Fruit fly (Drosophila melanogaster) whole organism, embryonic: ENCODE results near the gene fz3.

Experiments
- Ada2b ChIP-seq: fragments of 200-800 bp; sonication (Bioruptor generic); IDR thresholded peaks from 2 replicates; pipeline ENCODE4 v1.3.6; 2022; ENCODE audit warnings: missing biosample characterization, missing genetic modification characterization
- CG11696 ChIP-seq: fragments of 200-800 bp; sonication (Bioruptor generic); IDR thresholded peaks from 2 replicates; pipeline ENCODE4 v1.3.6; 2022; ENCODE audit warnings: missing biosample characterization, missing genetic modification characterization
- CG12236 ChIP-seq: fragments of 200-800 bp; sonication (Bioruptor generic); optimal IDR thresholded peaks from 2 replicates; lab custom pipeline; 2016; ENCODE audit warnings: missing biosample characterization, missing genetic modification characterization
- CG12299 ChIP-seq: fragments of 200-800 bp; sonication (Bioruptor generic); optimal IDR thresholded peaks from 2 replicates; lab custom pipeline; 2018; ENCODE audit warnings: missing biosample characterization, mild to moderate bottlenecking, missing genetic modification characterization
- CG13624 ChIP-seq: fragments of 200-800 bp; sonication (Bioruptor generic); optimal IDR thresholded peaks from 2 replicates; lab custom pipeline; 2016; ENCODE audit warnings: missing biosample characterization, missing genetic modification characterization
- CG13894 ChIP-seq: fragments of 200-800 bp; sonication (Bioruptor generic); optimal IDR thresholded peaks from 3 replicates; lab custom pipeline; 2018; ENCODE audit warnings: missing biosample characterization, mild to moderate bottlenecking, missing genetic modification characterization, moderate library complexity
- CG14014 ChIP-seq: fragments of 200-800 bp; sonication (Bioruptor generic); IDR thresholded peaks from 2 replicates; pipeline ENCODE4 v1.3.6; 2022; ENCODE audit warnings: missing biosample characterization, missing genetic modification characterization
- CG15514 ChIP-seq: fragments of 200-800 bp; sonication (Bioruptor generic); optimal IDR thresholded peaks from 3 replicates; lab custom pipeline; 2017; ENCODE audit warnings: missing biosample characterization, missing genetic modification characterization, mild to moderate bottlenecking, moderate library complexity, missing genetic modification reagents
- CG17361 ChIP-seq: fragments of 200-800 bp; sonication (Bioruptor generic); IDR thresholded peaks from 3 replicates; pipeline ENCODE4 v1.3.6; 2022; ENCODE audit warnings: missing biosample characterization, missing genetic modification characterization
- CG17568 ChIP-seq: fragments of 200-800 bp; sonication (Bioruptor generic); optimal IDR thresholded peaks from 2 replicates; lab custom pipeline; 2018; ENCODE audit warnings: missing biosample characterization, mild to moderate bottlenecking, missing genetic modification characterization, moderate library complexity
- CG17912 ChIP-seq: fragments of 200-800 bp; sonication (Bioruptor generic); optimal IDR thresholded peaks from 2 replicates; lab custom pipeline; 2018; ENCODE audit warnings: missing biosample characterization, mild to moderate bottlenecking, missing genetic modification characterization
- CG18262 ChIP-seq: fragments of 200-800 bp; optimal IDR thresholded peaks from 3 replicates; lab custom pipeline; 2019; ENCODE audit warnings: missing biosample characterization, mild to moderate bottlenecking, missing genetic modification characterization, moderate library complexity
- CG30020 ChIP-seq: fragments of 200-800 bp; optimal IDR thresholded peaks from 2 replicates; lab custom pipeline; 2019; ENCODE audit warnings: missing biosample characterization, mild to moderate bottlenecking, missing genetic modification characterization, moderate library complexity
- CG32767 ChIP-seq: fragments of 200-800 bp; sonication (Bioruptor generic); IDR thresholded peaks from 2 replicates; pipeline ENCODE4 v1.3.6; 2022; ENCODE audit warnings: missing biosample characterization, missing genetic modification characterization
- CG3281 ChIP-seq: fragments of 200-800 bp; sonication (Bioruptor generic); optimal IDR thresholded peaks from 3 replicates; lab custom pipeline; 2017; ENCODE audit warnings: missing biosample characterization, mild to moderate bottlenecking, missing genetic modification characterization
- CG43689 ChIP-seq: fragments of 200-800 bp; sonication (Bioruptor generic); IDR thresholded peaks from 2 replicates; pipeline ENCODE4 v1.3.6; 2022; ENCODE audit warnings: missing biosample characterization, missing genetic modification characterization
- CG4707 ChIP-seq: fragments of 200-800 bp; sonication (Bioruptor generic); optimal IDR thresholded peaks from 2 replicates; lab custom pipeline; 2018; ENCODE audit warnings: missing biosample characterization, mild to moderate bottlenecking, missing genetic modification characterization, moderate library complexity
- CG7372 ChIP-seq: fragments of 200-800 bp; sonication (Bioruptor generic); IDR thresholded peaks from 2 replicates; pipeline ENCODE4 v1.3.6; 2022; ENCODE audit warnings: missing biosample characterization, missing genetic modification characterization
- CG8478 ChIP-seq: fragments of >200 bp; optimal IDR thresholded peaks from 2 replicates; lab custom pipeline; 2018
- CG9797 ChIP-seq: fragments of 200-800 bp; sonication (Bioruptor generic); optimal IDR thresholded peaks from 3 replicates; lab custom pipeline; 2018; ENCODE audit warnings: missing biosample characterization, mild to moderate bottlenecking, missing genetic modification characterization
- CoRest ChIP-seq: fragments of 200-800 bp; sonication (Bioruptor generic); optimal IDR thresholded peaks from 3 replicates; lab custom pipeline; 2018; ENCODE audit warnings: missing biosample characterization, mild to moderate bottlenecking, missing genetic modification characterization, moderate library complexity
- Gug ChIP-seq: fragments of 200-800 bp; sonication (Bioruptor generic); IDR thresholded peaks from 4 replicates; pipeline ENCODE4 v1.3.6; 2022; ENCODE audit warnings: missing biosample characterization, missing genetic modification characterization
- H2.0 ChIP-seq: fragments of 200-800 bp; sonication (Bioruptor generic); IDR thresholded peaks from 2 replicates; pipeline ENCODE4 v1.3.6; 2022; ENCODE audit warnings: missing biosample characterization, missing genetic modification characterization
- Hr51 ChIP-seq, 2 experiments: fragments of 200-800 bp; sonication (Bioruptor generic); optimal IDR thresholded peaks; 2 replicates in 1 of 2; 3 replicates in 1 of 2; lab custom pipeline; 2016 to 2018; ENCODE audit warnings: missing biosample characterization in 2 of 2, missing genetic modification characterization in 2 of 2, mild to moderate bottlenecking in 1 of 2, moderate library complexity in 1 of 2
- Mad ChIP-seq: fragments of 200-800 bp; sonication (Bioruptor generic); optimal IDR thresholded peaks from 2 replicates; lab custom pipeline; 2016; ENCODE audit warnings: missing biosample characterization, missing genetic modification characterization
- Med ChIP-seq: fragments of 200-800 bp; sonication (Bioruptor generic); peaks from one replicate; lab custom pipeline; 2016; ENCODE audit warnings: missing biosample characterization, missing genetic modification characterization, mild to moderate bottlenecking, inconsistent platforms, moderate library complexity
- NC2α ChIP-seq: fragments of 200-800 bp; sonication (Bioruptor generic); optimal IDR thresholded peaks from 2 replicates; lab custom pipeline; 2016; ENCODE audit warnings: missing biosample characterization, missing genetic modification characterization
- Trl ChIP-seq, 3 experiments: fragments of >200 bp in 2 of 3; fragments of 200-800 bp in 1 of 3; sonication (Bioruptor generic) in 1 of 3; optimal IDR thresholded peaks; 2 replicates in 1 of 3; 3 replicates in 2 of 3; lab custom pipeline; 2016 to 2017; ENCODE audit warnings: missing biosample characterization in 1 of 3, missing genetic modification characterization in 1 of 3
- YL-1 ChIP-seq: fragments of 200-800 bp; sonication (Bioruptor generic); optimal IDR thresholded peaks from 3 replicates; lab custom pipeline; 2017; ENCODE audit warnings: missing biosample characterization, mild to moderate bottlenecking, missing genetic modification characterization
- amos ChIP-seq: fragments of 200-800 bp; sonication (Bioruptor generic); IDR thresholded peaks from 2 replicates; pipeline ENCODE4 v1.3.6; 2022; ENCODE audit warnings: missing biosample characterization, missing genetic modification characterization; ENCODE audit not compliant: partially characterized antibody
- ara ChIP-seq: fragments of 200-800 bp; sonication (Bioruptor generic); IDR thresholded peaks from 2 replicates; pipeline ENCODE4 v1.3.6; 2022; ENCODE audit warnings: missing biosample characterization, missing genetic modification characterization
- bowl ChIP-seq: fragments of 200-800 bp; sonication (Bioruptor generic); IDR thresholded peaks from 2 replicates; pipeline ENCODE4 v1.3.6; 2022; ENCODE audit warnings: missing biosample characterization, missing genetic modification characterization
- chn ChIP-seq: fragments of 200-800 bp; sonication (Bioruptor generic); optimal IDR thresholded peaks from 2 replicates; lab custom pipeline; 2016; ENCODE audit warnings: missing biosample characterization, missing genetic modification characterization
- dimm ChIP-seq: fragments of 200-800 bp; sonication (Bioruptor generic); IDR thresholded peaks from 2 replicates; pipeline ENCODE4 v1.3.6; 2022; ENCODE audit warnings: missing biosample characterization, missing genetic modification characterization
- dmrt11E ChIP-seq: fragments of 200-800 bp; sonication (Bioruptor generic); optimal IDR thresholded peaks from 3 replicates; lab custom pipeline; 2018; ENCODE audit warnings: missing biosample characterization, mild to moderate bottlenecking, missing genetic modification characterization, moderate library complexity
- esg ChIP-seq: fragments of 200-800 bp; sonication (Bioruptor generic); conservative IDR thresholded peaks from 2 replicates; pipeline ENCODE4 v1.3.6; 2022; ENCODE audit warnings: missing biosample characterization, missing genetic modification characterization
- ftz-f1 ChIP-seq: fragments of 200-800 bp; sonication (Bioruptor generic); optimal IDR thresholded peaks from 2 replicates; lab custom pipeline; 2016; ENCODE audit warnings: missing biosample characterization, missing genetic modification characterization
- ham ChIP-seq: fragments of 200-800 bp; sonication (Bioruptor generic); IDR thresholded peaks from 2 replicates; pipeline ENCODE4 v1.3.6; 2022; ENCODE audit warnings: missing biosample characterization, missing genetic modification characterization
- jigr1 ChIP-seq: fragments of 200-800 bp; sonication (Bioruptor generic); IDR thresholded peaks from 3 replicates; pipeline ENCODE4 v1.3.6; 2022; ENCODE audit warnings: missing biosample characterization, missing genetic modification characterization
- jing ChIP-seq: fragments of 200-800 bp; sonication (Bioruptor generic); optimal IDR thresholded peaks from 2 replicates; lab custom pipeline; 2018; ENCODE audit warnings: missing biosample characterization, mild to moderate bottlenecking, missing genetic modification characterization
- klu ChIP-seq: fragments of 200-800 bp; sonication (Bioruptor generic); IDR thresholded peaks from 2 replicates; pipeline ENCODE4 v1.3.6; 2022; ENCODE audit warnings: missing biosample characterization, missing genetic modification characterization
- mirr ChIP-seq: fragments of 200-800 bp; sonication (Bioruptor generic); optimal IDR thresholded peaks from 3 replicates; lab custom pipeline; 2018; ENCODE audit warnings: missing biosample characterization, mild to moderate bottlenecking, missing genetic modification characterization
- mld ChIP-seq: fragments of 200-800 bp; sonication (Bioruptor generic); IDR thresholded peaks from 3 replicates; pipeline ENCODE4 v1.3.6; 2022; ENCODE audit warnings: missing biosample characterization, missing genetic modification characterization; ENCODE audit not compliant: partially characterized antibody
- nau ChIP-seq: fragments of 200-800 bp; sonication (Bioruptor generic); optimal IDR thresholded peaks from 3 replicates; lab custom pipeline; 2017; ENCODE audit warnings: missing biosample characterization, mild to moderate bottlenecking, missing genetic modification characterization, missing genetic modification reagents
- p53 ChIP-seq: fragments of 200-800 bp; sonication (Bioruptor generic); optimal IDR thresholded peaks from 2 replicates; lab custom pipeline; 2016; ENCODE audit warnings: missing biosample characterization, missing genetic modification characterization
- pan ChIP-seq, 4 experiments: fragments of >200 bp in 3 of 4; fragments of 200-800 bp in 1 of 4; sonication (Bioruptor generic) in 1 of 4; optimal IDR thresholded peaks in 3 of 4; IDR thresholded peaks in 1 of 4; 2 replicates each; pipeline versions ENCODE4 v1.3.6 to Lab custom; 2017 to 2022; ENCODE audit warnings: missing biosample characterization in 2 of 4, missing genetic modification characterization in 2 of 4, mixed read lengths in 1 of 4
- phol ChIP-seq: fragments of 200-800 bp; sonication (Bioruptor generic); optimal IDR thresholded peaks from 3 replicates; lab custom pipeline; 2018; ENCODE audit warnings: missing biosample characterization, mild to moderate bottlenecking, missing genetic modification characterization, moderate library complexity
- repo ChIP-seq: fragments of 200-800 bp; sonication (Bioruptor generic); optimal IDR thresholded peaks from 2 replicates; lab custom pipeline; 2016; ENCODE audit warnings: missing biosample characterization, missing genetic modification characterization
- scrt ChIP-seq: fragments of 200-800 bp; sonication (Bioruptor generic); optimal IDR thresholded peaks from 2 replicates; lab custom pipeline; 2018; ENCODE audit warnings: missing biosample characterization, mild to moderate bottlenecking, missing genetic modification characterization, moderate library complexity
- stc ChIP-seq: fragments of 200-800 bp; sonication (Bioruptor generic); IDR thresholded peaks from 2 replicates; pipeline ENCODE4 v1.3.6; 2022; ENCODE audit warnings: missing biosample characterization, missing genetic modification characterization
- toy ChIP-seq: fragments of 200-800 bp; sonication (Bioruptor generic); IDR thresholded peaks from 2 replicates; pipeline ENCODE4 v1.3.6; 2022; ENCODE audit warnings: missing biosample characterization, missing genetic modification characterization
- usp ChIP-seq: fragments of >200 bp; optimal IDR thresholded peaks from 2 replicates; lab custom pipeline; 2017; ENCODE audit warnings: missing biosample characterization, missing genetic modification characterization

The fz3 gene

DNA sequence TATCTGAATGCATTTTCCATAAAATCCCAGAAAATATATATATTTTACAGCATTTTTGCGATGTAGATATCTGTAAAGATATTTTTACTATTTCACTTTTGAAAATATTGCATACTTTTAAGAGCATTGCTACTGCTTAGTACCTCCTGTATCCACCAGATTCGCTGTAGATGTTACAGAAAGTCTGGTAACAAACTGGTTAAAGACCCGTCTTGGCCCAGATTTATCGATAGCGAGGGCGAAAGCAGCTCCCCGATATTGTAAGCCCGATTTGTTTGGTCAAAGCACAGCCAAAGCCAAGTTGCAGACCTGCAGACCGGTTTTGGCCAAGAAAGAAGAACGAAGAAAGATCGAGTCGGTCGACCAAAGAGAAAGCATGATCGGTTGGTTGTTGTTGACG is 14.7 kb downstream of the fz3 start, which contains the start of gene tw (continued):
- TF ChIP-seq CG3281 (no peak), CG43689 (GFP tag; lab: Robert Waterston, UW) (no peak), pan (optimal IDR thresholded peaks at IDR 0.05; lab: Kevin White, UChicago) (no peak), pan (GFP tag; optimal IDR thresholded peaks at IDR 0.05 in 1 of 2, IDR thresholded peaks at IDR 0.05 in 1 of 2) (no peak), CG18262 (tag; lab: Kevin White, UChicago) (no peak), CG15514 (GFP tag; lab: Kevin White, UChicago) (no peak), klu (GFP tag; lab: Robert Waterston, UW) (no peak), jigr1 (GFP tag; lab: Robert Waterston, UW) (no peak), mld (GFP tag; lab: Robert Waterston, UW) (0 out of 3 replicates have a peak, but pooled peaks have one; percentile 49), CG17361 (no peak), ham (GFP tag; lab: Robert Waterston, UW) (no peak), YL-1 (GFP tag; lab: Kevin White, UChicago) (no peak), Mad (no peak), nau (GFP tag; lab: Kevin White, UChicago) (no peak), phol (tag; lab: Kevin White, UChicago) (no peak), mirr (GFP tag; lab: Kevin White, UChicago) (no peak), ftz-f1 (GFP tag; lab: Kevin White, UChicago) (no peak), CG9797 (GFP tag; lab: Kevin White, UChicago) (no peak), Ada2b (GFP tag; lab: Robert Waterston, UW) (no peak), usp (no peak), CG32767 (GFP tag; lab: Robert Waterston, UW) (no peak), jing (GFP tag; lab: Kevin White, UChicago) (no peak), CoRest (no peak), CG12236 (GFP tag; lab: Kevin White, UChicago) (no peak), CG11696 (GFP tag; lab: Robert Waterston, UW) (no peak), CG17912 (GFP tag; lab: Kevin White, UChicago) (no peak), CG12299 (no peak), CG8478 (lab: Kevin White, UChicago) (no peak), dimm (no peak), H2.0 (no peak), CG13624 (GFP tag; lab: Kevin White, UChicago) (no peak), repo (no peak), CG30020 (no peak), p53 (GFP tag; lab: Kevin White, UChicago) (no peak), ara (GFP tag; lab: Robert Waterston, UW) (no peak), NC2α (no peak), esg (no peak), CG13894 (tag; lab: Kevin White, UChicago) (peak; percentile 71), toy (GFP tag; lab: Robert Waterston, UW) (no peak), CG17568 (no peak), Med (GFP tag; lab: Kevin White, UChicago) (peak; percentile 68), Trl (optimal IDR thresholded peaks at IDR 0.05; lab: Kevin White, UChicago) (no peak), Trl (GFP tag; optimal IDR thresholded peaks at IDR 0.05; lab: Kevin White, UChicago) (no peak), Hr51 (GFP tag; optimal IDR thresholded peaks at IDR 0.05; lab: Kevin White, UChicago) (no peak), dmrt11E (no peak), Gug (no peak), amos (GFP tag; lab: Robert Waterston, UW) (peak; percentile 57), bowl (GFP tag; lab: Robert Waterston, UW) (no peak), chn (GFP tag; lab: Kevin White, UChicago) (no peak), CG7372 (no peak), CG4707 (GFP tag; lab: Kevin White, UChicago) (no peak), stc (GFP tag; lab: Robert Waterston, UW) (no peak), CG14014 (no peak), scrt (GFP tag; lab: Kevin White, UChicago) (no peak)
